Fruit fly (Drosophila melanogaster) whole organism, adult: ENCODE data around the gene CG17104.

ENCODE experiments used
- CG11617 ChIP-seq: fragments of 200-800 bp; sonication (Bioruptor generic); optimal IDR thresholded peaks from 2 replicates; lab custom pipeline; 2017; ENCODE audit warnings: mild to moderate bottlenecking, missing biosample characterization, missing genetic modification reagents, missing genetic modification characterization
- CG12768 ChIP-seq: fragments of 200-800 bp; sonication (Bioruptor generic); optimal IDR thresholded peaks from 2 replicates; lab custom pipeline; 2017; ENCODE audit warnings: missing biosample characterization, missing genetic modification characterization, mild to moderate bottlenecking, moderate library complexity, missing genetic modification reagents
- CG14711 ChIP-seq: fragments of 200-800 bp; sonication (Bioruptor generic); optimal IDR thresholded peaks from 2 replicates; lab custom pipeline; 2018; ENCODE audit warnings: missing biosample characterization, mild to moderate bottlenecking, missing genetic modification characterization, moderate library complexity
- CG1620 ChIP-seq: fragments of 200-800 bp; sonication (Bioruptor generic); optimal IDR thresholded peaks from 2 replicates; lab custom pipeline; 2016; ENCODE audit warnings: missing biosample characterization, missing genetic modification characterization
- CG33017 ChIP-seq: fragments of 200-800 bp; sonication (Bioruptor generic); optimal IDR thresholded peaks from 2 replicates; lab custom pipeline; 2018; ENCODE audit warnings: missing biosample characterization, mild to moderate bottlenecking, missing genetic modification characterization, moderate library complexity
- CG5204 ChIP-seq: fragments of 200-800 bp; sonication (Bioruptor generic); optimal IDR thresholded peaks from 2 replicates; lab custom pipeline; 2016; ENCODE audit warnings: missing biosample characterization, missing genetic modification characterization
- Crg-1 ChIP-seq: fragments of 200-800 bp; sonication (Bioruptor generic); optimal IDR thresholded peaks from 2 replicates; lab custom pipeline; 2016; ENCODE audit warnings: missing biosample characterization, missing genetic modification characterization
- Hr96 ChIP-seq: fragments of 200-800 bp; sonication (Bioruptor generic); optimal IDR thresholded peaks from 2 replicates; lab custom pipeline; 2016; ENCODE audit warnings: missing biosample characterization, missing genetic modification characterization
- Mnt ChIP-seq: fragments of 200-800 bp; sonication (Bioruptor generic); optimal IDR thresholded peaks from 2 replicates; lab custom pipeline; 2016; ENCODE audit warnings: missing biosample characterization, mild to moderate bottlenecking, missing genetic modification characterization
- cnc ChIP-seq, 2 experiments: fragments of >200 bp; optimal IDR thresholded peaks; 2 replicates each; lab custom pipeline; 2017
- toe ChIP-seq: fragments of 200-800 bp; sonication (Bioruptor generic); optimal IDR thresholded peaks from 2 replicates; lab custom pipeline; 2016; ENCODE audit warnings: missing biosample characterization, missing genetic modification characterization

dm6 chr2L:10701499-10702062 is 24.6 kb downstream of the CG17104 start, which contains the start of gene Lip1:
- TF ChIP-seq toe (GFP tag; lab: Kevin White, UChicago) (no peak), CG33017 (no peak), Mnt (GFP tag; lab: Kevin White, UChicago) (no peak), CG1620 (GFP tag; lab: Kevin White, UChicago) (no peak), Hr96 (GFP tag; lab: Kevin White, UChicago) (no peak), CG14711 (tag; lab: Kevin White, UChicago) (no peak), CG5204 (GFP tag; lab: Kevin White, UChicago) (no peak), Crg-1 (GFP tag; lab: Kevin White, UChicago) (no peak), CG11617 (GFP tag; lab: Kevin White, UChicago) (no peak), CG12768 (GFP tag; lab: Kevin White, UChicago) (no peak), cnc (optimal IDR thresholded peaks at IDR 0.05; lab: Kevin White, UChicago) (no peak)
